Worm (Caenorhabditis elegans): Measurements from ENCODE around the gene Y57A10C.1.

DNA sequence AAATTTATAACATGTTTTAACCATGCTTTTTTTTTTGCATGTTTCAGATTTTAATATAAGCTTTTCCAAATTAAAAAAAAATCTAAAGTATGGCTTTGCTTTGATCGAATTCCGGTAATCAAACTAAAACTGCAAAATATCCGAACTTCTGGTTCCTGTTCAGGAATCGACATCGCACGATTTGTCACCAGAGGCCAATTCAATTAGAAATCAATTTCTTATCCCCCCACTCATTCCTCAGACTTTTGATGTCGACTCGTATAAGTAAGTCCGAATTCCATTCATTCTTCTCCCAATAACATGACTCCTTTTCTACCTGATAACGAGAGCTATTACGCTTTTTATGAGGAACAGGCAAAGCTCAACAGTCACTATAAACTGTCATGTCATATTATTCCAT, 35.9 kb upstream of the Y57A10C.1 start, which contains the start of gene srh-27:
- no peak for TF ChIP-seq F57A8.1 (GFP tag; optimal IDR thresholded peaks at IDR 0.05)
- no peak for TF ChIP-seq mcd-1 (GFP tag; IDR thresholded peaks at IDR 0.05)
- TF ChIP-seq repo-1 (tag; optimal IDR thresholded peaks at IDR 0.05), result no peak
- TF ChIP-seq B0035.1 (tag; optimal IDR thresholded peaks at IDR 0.05), result no peak
- TF ChIP-seq athp-1 (tag; optimal IDR thresholded peaks at IDR 0.05), result no peak
- TF ChIP-seq ztf-22 (GFP tag; optimal IDR thresholded peaks at IDR 0.05), result no peak
- no peak for TF ChIP-seq hmg-20 (GFP tag; IDR thresholded peaks at IDR 0.05)
- no peak for TF ChIP-seq K11D2.4 (GFP tag; IDR thresholded peaks at IDR 0.05)
- TF ChIP-seq lin-40 (tag; optimal IDR thresholded peaks at IDR 0.05), result no peak
